Fruit fly (Drosophila melanogaster): ENCODE results near the gene dac.

The dac gene

DNA sequence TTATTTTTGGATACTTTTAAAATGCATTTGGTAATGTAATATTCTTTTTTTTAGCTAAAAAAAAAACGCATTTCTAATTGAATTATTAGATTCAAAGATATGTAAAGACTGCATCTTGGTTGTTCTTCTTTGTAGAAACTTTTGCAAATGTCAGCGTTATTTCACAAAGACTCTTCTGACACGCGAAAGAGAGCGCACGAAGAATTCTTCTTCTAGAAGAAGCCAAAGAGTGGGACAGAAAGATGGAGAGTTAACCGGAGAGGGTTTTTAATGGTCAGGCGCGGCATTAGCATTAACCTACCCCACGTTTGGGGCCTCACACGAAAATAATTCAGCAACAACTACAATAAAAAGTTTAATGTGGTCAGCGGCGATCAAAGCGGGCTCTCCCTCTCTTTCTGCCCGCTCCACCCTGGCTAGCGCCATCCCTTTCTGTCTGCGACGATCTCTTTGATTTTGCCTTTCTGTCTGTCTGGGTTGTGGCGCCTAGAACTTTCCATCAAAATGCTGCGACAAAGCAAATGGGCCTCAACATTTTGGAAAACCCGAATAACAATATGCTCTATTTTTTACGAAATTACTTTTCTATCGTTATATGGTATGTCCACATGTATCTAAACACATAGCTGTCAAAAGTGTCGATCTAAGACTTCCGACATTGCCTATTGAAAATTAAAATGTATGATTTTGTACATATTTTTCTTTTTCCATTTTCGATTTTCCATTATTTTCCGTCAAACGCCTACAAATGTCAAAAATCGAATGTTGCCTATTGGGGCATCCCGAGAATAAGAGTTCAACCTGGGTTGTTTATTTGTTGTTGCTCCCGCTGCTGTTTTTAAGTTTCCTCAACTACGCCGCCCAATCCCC, 34.9 kb upstream of the dac start (continued):
- TF ChIP-seq ham (GFP tag; IDR thresholded peaks at IDR 0.05) (no peak), CG8924 (tag; optimal IDR thresholded peaks at IDR 0.05) (no peak), fd64A (GFP tag; optimal IDR thresholded peaks at IDR 0.05) (no peak), crp (GFP tag; optimal IDR thresholded peaks at IDR 0.05) (no peak), zf30C (GFP tag; optimal IDR thresholded peaks at IDR 0.05) (no peak), Rfx (GFP tag; IDR thresholded peaks at IDR 0.05) (no peak), wek (GFP tag; optimal IDR thresholded peaks at IDR 0.05) (no peak), CG6791 (GFP tag; IDR thresholded peaks at IDR 0.05; ENCODE audit: partially characterized antibody) (no peak), en (GFP tag; optimal IDR thresholded peaks at IDR 0.05) (no peak), maf-S (GFP tag; optimal IDR thresholded peaks at IDR 0.05) (no peak), yki (optimal IDR thresholded peaks at IDR 0.05) (peak; percentile 4), psq (GFP tag; optimal IDR thresholded peaks at IDR 0.05) (no peak), Hr3 (GFP tag; optimal IDR thresholded peaks at IDR 0.05) (peak; percentile 3), CG13424 (tag; optimal IDR thresholded peaks at IDR 0.05) (no peak), CG2199 (GFP tag; IDR thresholded peaks at IDR 0.05) (peak; percentile 47), lilli (GFP tag; optimal IDR thresholded peaks at IDR 0.05) (peak; percentile 38), Dbx (GFP tag; IDR thresholded peaks at IDR 0.05) (no peak), sc (optimal IDR thresholded peaks at IDR 0.05) (no peak), sc (GFP tag; optimal IDR thresholded peaks at IDR 0.05) (no peak), lmd (GFP tag; IDR thresholded peaks at IDR 0.05) (no peak), p53 (GFP tag; optimal IDR thresholded peaks at IDR 0.05) (no peak), dati (GFP tag; IDR thresholded peaks at IDR 0.05) (no peak), prd (optimal IDR thresholded peaks at IDR 0.05) (no peak), prd (GFP tag; IDR thresholded peaks at IDR 0.05) (no peak; the same call in 2 of the 3 replicates), CG12391 (tag; optimal IDR thresholded peaks at IDR 0.05) (no peak), Abd-B (GFP tag; optimal IDR thresholded peaks at IDR 0.05) (no peak), CG17385 (GFP tag; optimal IDR thresholded peaks at IDR 0.05) (peak; percentile 30), cg (GFP tag; optimal IDR thresholded peaks at IDR 0.05) (no peak), Bteb2 (GFP tag; optimal IDR thresholded peaks at IDR 0.05) (no peak), gfzf (GFP tag; optimal IDR thresholded peaks at IDR 0.05) (no peak), lov (optimal IDR thresholded peaks at IDR 0.05) (no peak), lov (GFP tag; IDR thresholded peaks at IDR 0.05) (no peak), corto (GFP tag; optimal IDR thresholded peaks at IDR 0.05) (no peak), HLHmδ (GFP tag; optimal IDR thresholded peaks at IDR 0.05) (no peak), gt (GFP tag; IDR thresholded peaks at IDR 0.05) (no peak), CG13287 (GFP tag; IDR thresholded peaks at IDR 0.05; ENCODE audit: partially characterized antibody) (no peak), Optix (GFP tag; IDR thresholded peaks at IDR 0.05) (no peak), CG11085 (GFP tag; IDR thresholded peaks at IDR 0.05) (no peak), CG14710 (tag; optimal IDR thresholded peaks at IDR 0.05) (no peak), ab (GFP tag; optimal IDR thresholded peaks at IDR 0.05) (no peak), Hr51 (GFP tag; optimal IDR thresholded peaks at IDR 0.05) (no peak), dmrt99B (tag; optimal IDR thresholded peaks at IDR 0.05) (no peak), seq (GFP tag; IDR thresholded peaks at IDR 0.05) (no peak), emc (GFP tag; optimal IDR thresholded peaks at IDR 0.05) (no peak), Ets65A (GFP tag) (no peak), Ada2b (GFP tag; IDR thresholded peaks at IDR 0.05) (no peak), gro (GFP tag; optimal IDR thresholded peaks at IDR 0.05) (no peak), zfh2 (GFP tag; optimal IDR thresholded peaks at IDR 0.05) (no peak), gcm (GFP tag; optimal IDR thresholded peaks at IDR 0.05) (no peak), D19B (GFP tag; optimal IDR thresholded peaks at IDR 0.05) (peak; percentile 4), CG2202 (tag; optimal IDR thresholded peaks at IDR 0.05) (no peak)

Data from whole organism, embryonic.